Fruit fly (Drosophila melanogaster) whole organism, prepupa: ENCODE data around the gene COX6AL2.

Experiments used
- Blimp-1 ChIP-seq: fragments of 200-800 bp; sonication (Bioruptor generic); optimal IDR thresholded peaks from 3 replicates; lab custom pipeline; 2017; ENCODE audit warnings: missing biosample characterization, missing genetic modification characterization, mild to moderate bottlenecking, moderate library complexity, missing genetic modification reagents
- CG10631 ChIP-seq: fragments of 200-800 bp; sonication (Bioruptor generic); optimal IDR thresholded peaks from 2 replicates; lab custom pipeline; 2016; ENCODE audit warnings: missing biosample characterization, missing genetic modification characterization
- CG10669 ChIP-seq: fragments of 200-800 bp; sonication (Bioruptor generic); optimal IDR thresholded peaks from 3 replicates; lab custom pipeline; 2018; ENCODE audit warnings: missing biosample characterization, mild to moderate bottlenecking, missing genetic modification characterization, moderate library complexity
- CG11294 ChIP-seq: fragments of 200-800 bp; sonication (Bioruptor generic); IDR thresholded peaks from 2 replicates; pipeline ENCODE4 v1.3.6; 2022; ENCODE audit warnings: missing biosample characterization, missing genetic modification characterization
- CG11762 ChIP-seq: fragments of 200-800 bp; sonication (Bioruptor generic); optimal IDR thresholded peaks from 3 replicates; lab custom pipeline; 2016; ENCODE audit warnings: missing biosample characterization, missing genetic modification characterization; ENCODE audit not compliant: insufficient read depth
- CG11902 ChIP-seq: fragments of 200-800 bp; sonication (Bioruptor generic); optimal IDR thresholded peaks from 3 replicates; lab custom pipeline; 2016; ENCODE audit warnings: missing biosample characterization, missing genetic modification characterization
- CG15336 ChIP-seq: fragments of 200-800 bp; sonication (Bioruptor generic); IDR thresholded peaks from 2 replicates; pipeline ENCODE4 v1.3.6; 2022; ENCODE audit warnings: missing biosample characterization, missing genetic modification characterization
- CG1621 ChIP-seq: fragments of 200-800 bp; sonication (Bioruptor generic); optimal IDR thresholded peaks from 3 replicates; lab custom pipeline; 2018; ENCODE audit warnings: missing biosample characterization, mild to moderate bottlenecking, missing genetic modification characterization
- CG34406 ChIP-seq: fragments of 200-800 bp; sonication (Bioruptor generic); optimal IDR thresholded peaks from 3 replicates; lab custom pipeline; 2016; ENCODE audit warnings: missing biosample characterization, missing genetic modification characterization
- CG3919 ChIP-seq: fragments of 200-800 bp; sonication (Bioruptor generic); optimal IDR thresholded peaks from 3 replicates; lab custom pipeline; 2016; ENCODE audit warnings: missing biosample characterization, missing genetic modification characterization
- CG4318 ChIP-seq: fragments of 200-800 bp; sonication (Bioruptor generic); optimal IDR thresholded peaks from 3 replicates; lab custom pipeline; 2017; ENCODE audit warnings: missing biosample characterization, mild to moderate bottlenecking, missing genetic modification characterization
- CG6163 ChIP-seq: fragments of 200-800 bp; sonication (Bioruptor generic); IDR thresholded peaks from 3 replicates; pipeline ENCODE4 v1.3.6; 2022; ENCODE audit warnings: missing biosample characterization, missing genetic modification characterization
- CG6276 ChIP-seq: fragments of 200-800 bp; sonication (Bioruptor generic); optimal IDR thresholded peaks from 2 replicates; lab custom pipeline; 2017; ENCODE audit warnings: missing biosample characterization, mild to moderate bottlenecking, missing genetic modification characterization
- CG6792 ChIP-seq: fragments of 200-800 bp; sonication (Bioruptor generic); optimal IDR thresholded peaks from 3 replicates; lab custom pipeline; 2016; ENCODE audit warnings: missing biosample characterization, missing genetic modification characterization
- CG6808 ChIP-seq: fragments of 200-800 bp; sonication (Bioruptor generic); optimal IDR thresholded peaks from 3 replicates; lab custom pipeline; 2017; ENCODE audit warnings: missing biosample characterization, missing genetic modification characterization, mild to moderate bottlenecking, moderate library complexity, missing genetic modification reagents
- CG6854 ChIP-seq: fragments of 200-800 bp; sonication (Bioruptor generic); optimal IDR thresholded peaks from 2 replicates; lab custom pipeline; 2017; ENCODE audit warnings: missing biosample characterization, mild to moderate bottlenecking, missing genetic modification characterization
- CG7368 ChIP-seq: fragments of 200-800 bp; sonication (Bioruptor generic); optimal IDR thresholded peaks from 3 replicates; lab custom pipeline; 2016; ENCODE audit warnings: missing biosample characterization, missing genetic modification characterization
- CG8119 ChIP-seq: fragments of 200-800 bp; sonication (Bioruptor generic); IDR thresholded peaks from 3 replicates; pipeline ENCODE4 v1.3.6; 2022; ENCODE audit warnings: missing biosample characterization, missing genetic modification characterization
- CG8319 ChIP-seq: fragments of 200-800 bp; sonication (Bioruptor generic); optimal IDR thresholded peaks from 3 replicates; lab custom pipeline; 2016; ENCODE audit warnings: missing biosample characterization, missing genetic modification characterization
- CG9139 ChIP-seq: fragments of 200-800 bp; sonication (Bioruptor generic); optimal IDR thresholded peaks from 3 replicates; lab custom pipeline; 2017; ENCODE audit warnings: missing biosample characterization, mild to moderate bottlenecking, missing genetic modification characterization
- Eip75B ChIP-seq: fragments of 200-800 bp; sonication (Bioruptor generic); optimal IDR thresholded peaks from 3 replicates; lab custom pipeline; 2016; ENCODE audit warnings: missing biosample characterization, missing genetic modification characterization
- Eip78C ChIP-seq: fragments of 200-800 bp; sonication (Bioruptor generic); peaks from one replicate; lab custom pipeline; 2016; ENCODE audit warnings: missing biosample characterization, missing genetic modification characterization
- Ets96B ChIP-seq: fragments of 200-800 bp; optimal IDR thresholded peaks from 2 replicates; lab custom pipeline; 2019; ENCODE audit warnings: missing biosample characterization, mild to moderate bottlenecking, missing genetic modification characterization, moderate library complexity
- Gug ChIP-seq: fragments of 200-800 bp; sonication (Bioruptor generic); IDR thresholded peaks from 2 replicates; pipeline ENCODE4 v1.3.6; 2022; ENCODE audit warnings: missing biosample characterization, missing genetic modification characterization
- Hr38 ChIP-seq: sonication (Bioruptor generic); optimal IDR thresholded peaks from 2 replicates; lab custom pipeline; 2016; ENCODE audit warnings: missing biosample characterization, missing genetic modification characterization
- Hr39 ChIP-seq: fragments of 200-800 bp; sonication (Bioruptor generic); optimal IDR thresholded peaks from 2 replicates; lab custom pipeline; 2016; ENCODE audit warnings: missing biosample characterization, missing genetic modification characterization
- Lpt ChIP-seq: fragments of 200-800 bp; sonication (Bioruptor generic); optimal IDR thresholded peaks from 3 replicates; lab custom pipeline; 2016; ENCODE audit warnings: missing biosample characterization, missing genetic modification characterization
- Met ChIP-seq: fragments of 200-800 bp; sonication (Bioruptor generic); optimal IDR thresholded peaks from 3 replicates; lab custom pipeline; 2016; ENCODE audit warnings: missing biosample characterization, missing genetic modification characterization
- OdsH ChIP-seq: fragments of 200-800 bp; sonication (Bioruptor generic); optimal IDR thresholded peaks from 3 replicates; lab custom pipeline; 2016; ENCODE audit warnings: missing biosample characterization, missing genetic modification characterization
- Smox ChIP-seq: fragments of 200-800 bp; sonication (Bioruptor generic); optimal IDR thresholded peaks from 3 replicates; lab custom pipeline; 2016; ENCODE audit warnings: missing biosample characterization, missing genetic modification characterization
- Sox102F ChIP-seq: fragments of 200-800 bp; sonication (Bioruptor generic); optimal IDR thresholded peaks from 2 replicates; lab custom pipeline; 2016; ENCODE audit warnings: missing biosample characterization, mild to moderate bottlenecking, missing genetic modification characterization
- achi ChIP-seq: fragments of 200-800 bp; sonication (Bioruptor generic); optimal IDR thresholded peaks from 3 replicates; lab custom pipeline; 2016; ENCODE audit warnings: missing biosample characterization, missing genetic modification characterization
- eg ChIP-seq: fragments of 200-800 bp; sonication (Bioruptor generic); IDR thresholded peaks from 3 replicates; pipeline ENCODE4 v1.3.6; 2022; ENCODE audit warnings: missing biosample characterization, missing genetic modification characterization
- fkh ChIP-seq: fragments of 200-800 bp; sonication (Bioruptor generic); optimal IDR thresholded peaks from 3 replicates; lab custom pipeline; 2017; ENCODE audit warnings: missing biosample characterization, mild to moderate bottlenecking, missing genetic modification characterization, moderate library complexity
- lz ChIP-seq: fragments of 200-800 bp; sonication (Bioruptor generic); optimal IDR thresholded peaks from 3 replicates; lab custom pipeline; 2016; ENCODE audit warnings: missing biosample characterization, missing genetic modification characterization
- net ChIP-seq: fragments of 200-800 bp; sonication (Bioruptor generic); optimal IDR thresholded peaks from 3 replicates; lab custom pipeline; 2016; ENCODE audit warnings: missing biosample characterization, missing genetic modification characterization
- pdm3 ChIP-seq: fragments of 200-800 bp; sonication (Bioruptor generic); optimal IDR thresholded peaks from 3 replicates; lab custom pipeline; 2016; ENCODE audit warnings: missing biosample characterization, missing genetic modification characterization
- spab ChIP-seq: fragments of 200-800 bp; sonication (Bioruptor generic); optimal IDR thresholded peaks from 2 replicates; lab custom pipeline; 2017; ENCODE audit warnings: missing biosample characterization, mild to moderate bottlenecking, missing genetic modification characterization, missing genetic modification reagents
- ss ChIP-seq, 2 experiments: fragments of 200-800 bp; sonication (Bioruptor generic); optimal IDR thresholded peaks; 2 replicates in 1 of 2; 3 replicates in 1 of 2; lab custom pipeline; 2017 to 2018; ENCODE audit warnings: mild to moderate bottlenecking in 2 of 2, missing biosample characterization in 2 of 2, missing genetic modification characterization in 2 of 2, moderate library complexity in 1 of 2
- svp ChIP-seq: fragments of 200-800 bp; sonication (Bioruptor generic); peaks from one replicate; lab custom pipeline; 2016; ENCODE audit warnings: missing biosample characterization, missing genetic modification characterization
- topi ChIP-seq: fragments of 200-800 bp; sonication (Bioruptor generic); optimal IDR thresholded peaks from 3 replicates; lab custom pipeline; 2016; ENCODE audit warnings: missing biosample characterization, missing genetic modification characterization
- vri ChIP-seq: fragments of 200-800 bp; sonication (Bioruptor generic); optimal IDR thresholded peaks from 3 replicates; lab custom pipeline; 2016; ENCODE audit warnings: missing biosample characterization, mild to moderate bottlenecking, missing genetic modification characterization

COX6AL2 gene

DNA sequence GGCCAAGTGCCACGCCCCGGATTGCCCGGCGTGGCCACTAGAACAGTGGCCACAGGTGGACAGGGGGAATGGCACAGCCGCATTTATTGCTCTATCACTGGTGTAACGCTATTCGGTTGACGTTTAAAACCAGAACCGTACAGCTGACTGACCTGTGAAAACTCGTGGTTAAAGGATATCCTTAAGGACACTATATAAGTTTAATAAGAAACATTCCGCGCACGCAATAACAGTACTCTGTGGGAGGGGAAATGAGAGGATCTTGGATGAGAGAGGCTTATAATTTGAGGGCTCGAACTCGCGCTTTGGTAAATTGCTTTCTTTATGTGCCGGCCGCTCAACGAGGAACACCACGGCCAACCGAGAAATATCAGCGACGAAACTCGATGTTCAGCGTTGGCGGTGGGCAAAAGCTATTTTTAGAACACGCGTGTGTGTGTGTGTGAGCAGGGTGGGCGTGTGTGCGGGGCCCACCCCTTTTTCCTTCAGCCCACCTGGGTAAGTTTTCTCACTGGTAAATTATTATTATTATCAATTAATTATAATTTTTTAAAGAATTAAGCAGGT, 17.6 kb downstream of the COX6AL2 start:
- TF ChIP-seq CG9139 (no peak), CG1621 (peak; percentile 47), svp (peak; percentile 88), CG6854 (GFP tag; lab: Kevin White, UChicago) (peak; percentile 15), CG10669 (GFP tag; lab: Kevin White, UChicago) (no peak), CG34406 (GFP tag; lab: Kevin White, UChicago) (no peak), Eip75B (GFP tag; lab: Kevin White, UChicago) (no peak), CG6808 (peak; percentile 10), ss (GFP tag; optimal IDR thresholded peaks at IDR 0.05; lab: Kevin White, UChicago) (peak; percentile 40 to 56), vri (GFP tag; lab: Kevin White, UChicago) (peak; percentile 27)

DNA sequence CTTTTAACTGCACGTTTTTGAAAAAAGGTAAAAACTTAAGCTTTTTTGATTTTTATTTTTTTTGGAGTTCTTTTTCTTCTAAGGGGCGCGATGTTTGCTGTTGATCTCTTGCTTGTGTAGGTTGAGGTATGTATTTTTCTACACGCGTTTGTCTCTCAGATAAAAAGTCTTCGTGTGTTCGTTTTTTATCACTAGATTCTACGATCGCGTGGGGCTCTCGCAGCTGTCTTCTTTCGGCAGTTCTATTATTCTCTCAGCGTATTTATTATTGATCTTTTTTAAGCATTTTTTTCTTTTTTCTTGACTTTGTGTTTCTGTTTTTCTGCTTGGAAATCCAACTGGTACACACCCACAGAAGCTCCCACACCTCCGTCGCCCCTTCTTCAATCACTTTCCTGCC, 18.9 kb downstream of the COX6AL2 start:
- TF ChIP-seq Eip78C: no peak
- TF ChIP-seq pdm3: no peak
- peak; percentile 25 for TF ChIP-seq spab (GFP tag; lab: Kevin White, UChicago)
- TF ChIP-seq Gug (GFP tag; lab: Robert Waterston, UW): no peak
- peak; percentile 67 for TF ChIP-seq CG6276 (GFP tag; lab: Kevin White, UChicago)
- TF ChIP-seq eg (GFP tag; lab: Robert Waterston, UW): peak; percentile 59; the same call in 1 of the 3 replicates
- no peak for TF ChIP-seq CG34406 (GFP tag; lab: Kevin White, UChicago)
- TF ChIP-seq Sox102F (GFP tag; lab: Kevin White, UChicago): no peak
- TF ChIP-seq fkh (GFP tag; lab: Kevin White, UChicago): peak; percentile 24
- no peak for TF ChIP-seq CG8319
- TF ChIP-seq Met (GFP tag; lab: Kevin White, UChicago): no peak
- TF ChIP-seq CG8119: peak; percentile 24; the same call in 1 of the 3 replicates
- TF ChIP-seq CG7368 (GFP tag; lab: Kevin White, UChicago): no peak
- TF ChIP-seq CG15336 (GFP tag; lab: Robert Waterston, UW): peak; percentile 44; the same call in 1 of the 2 replicates
- TF ChIP-seq CG6163 (GFP tag; lab: Robert Waterston, UW): peak; percentile 79; the same call in 1 of the 3 replicates
- TF ChIP-seq, all 60 proteins: peak for 7

DNA sequence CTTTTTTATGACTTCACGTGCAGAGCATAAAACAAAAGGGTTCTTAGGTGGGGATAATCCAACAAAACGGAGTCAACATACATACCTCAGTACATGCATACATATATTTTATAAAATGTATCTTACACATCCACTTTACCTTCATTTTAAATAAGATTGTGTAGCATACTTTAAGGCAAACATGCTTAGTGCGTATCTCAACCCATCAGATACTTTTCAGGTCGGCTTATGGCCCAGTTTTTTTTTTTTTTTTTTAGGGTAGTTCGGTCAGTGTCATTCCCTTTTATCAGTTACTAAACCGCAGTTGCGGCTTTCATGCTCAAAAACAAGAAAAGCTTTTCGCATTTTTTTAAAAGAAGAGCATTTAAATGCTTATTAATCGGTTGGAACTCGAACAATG, 22.0 kb downstream of the COX6AL2 start, which contains the start of gene NijB:
TSS of gene NijB (plus strand) at position 398 of the 400 bp plus-strand sequence.
- no peak for TF ChIP-seq Hr39 (GFP tag; lab: Kevin White, UChicago)
- peak in 1 of 2 experiments; percentile 0 for TF ChIP-seq ss (GFP tag; optimal IDR thresholded peaks at IDR 0.05; lab: Kevin White, UChicago)
- peak; percentile 56 for TF ChIP-seq vri (GFP tag; lab: Kevin White, UChicago)
- TF ChIP-seq CG1621: no peak
- TF ChIP-seq spab (GFP tag; lab: Kevin White, UChicago): no peak
- no peak for TF ChIP-seq CG34406 (GFP tag; lab: Kevin White, UChicago)
- peak; percentile 69 for TF ChIP-seq svp
- TF ChIP-seq Eip75B (GFP tag; lab: Kevin White, UChicago): peak; percentile 88
- peak; percentile 7 for TF ChIP-seq OdsH
- no peak for TF ChIP-seq lz (GFP tag; lab: Kevin White, UChicago)
- TF ChIP-seq CG6163 (GFP tag; lab: Robert Waterston, UW): no peak
- no peak for TF ChIP-seq Blimp-1
- TF ChIP-seq Smox (GFP tag; lab: Kevin White, UChicago): no peak
- TF ChIP-seq topi (GFP tag; lab: Kevin White, UChicago): no peak
- no peak for TF ChIP-seq CG11294
- no peak for TF ChIP-seq eg (GFP tag; lab: Robert Waterston, UW)
- TF ChIP-seq CG10631: no peak
- TF ChIP-seq fkh (GFP tag; lab: Kevin White, UChicago): no peak

DNA sequence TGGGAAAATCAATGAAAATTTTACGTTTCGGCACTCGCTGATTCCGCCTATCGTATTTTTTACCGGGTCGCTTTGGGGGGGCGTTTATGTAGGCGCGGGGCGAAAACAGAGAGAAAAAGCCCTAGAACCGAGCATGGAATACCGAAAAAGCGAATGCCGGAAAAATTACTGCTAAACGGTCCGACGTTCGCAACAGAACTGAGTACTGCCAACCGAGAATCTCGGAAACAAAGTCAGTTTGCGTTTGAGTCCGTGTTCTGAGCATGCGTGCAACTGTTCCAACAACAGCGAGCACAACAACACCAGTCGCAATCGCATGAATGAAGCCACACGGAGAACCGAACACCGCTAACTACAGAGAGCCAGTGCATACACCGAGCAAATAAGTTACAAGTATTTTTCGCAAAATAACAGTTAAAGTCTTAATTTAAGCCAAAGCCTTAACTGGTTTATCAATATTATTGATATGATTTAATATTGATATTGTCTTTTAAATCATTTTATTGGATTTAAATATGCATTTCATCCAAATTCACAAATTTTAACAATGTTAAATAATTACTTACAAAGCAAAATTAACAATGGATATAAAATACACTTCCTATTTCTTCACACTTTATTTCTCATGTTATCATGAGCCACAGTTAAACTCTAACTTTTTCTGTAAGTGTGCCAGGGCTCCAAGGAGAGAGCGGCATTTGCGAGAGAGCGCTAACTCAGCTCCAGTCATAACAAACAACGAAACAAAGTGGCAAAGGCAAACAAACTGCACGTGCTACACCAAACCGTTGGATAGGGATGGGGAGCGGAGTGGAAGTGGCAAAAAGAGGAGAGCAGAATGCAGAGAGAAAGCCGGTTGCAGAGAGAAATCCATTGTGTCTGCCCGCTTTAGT, 23.4 kb downstream of the COX6AL2 start, which contains the start of gene CG3961:
TSS of gene CG3961 (minus strand) at position 201 of the 893 bp plus-strand sequence.
- TF ChIP-seq topi (GFP tag; lab: Kevin White, UChicago): peak; percentile 98
- TF ChIP-seq CG3919 (GFP tag; lab: Kevin White, UChicago): peak; percentile 99
- peak; percentile 100 for TF ChIP-seq Eip78C
- TF ChIP-seq CG4318 (GFP tag; lab: Kevin White, UChicago): peak; percentile 98
- peak; percentile 98 for TF ChIP-seq CG6276 (GFP tag; lab: Kevin White, UChicago)
- TF ChIP-seq net: peak; percentile 99
- TF ChIP-seq achi (GFP tag; lab: Kevin White, UChicago): peak; percentile 98
- TF ChIP-seq Met (GFP tag; lab: Kevin White, UChicago): peak; percentile 98
- TF ChIP-seq Blimp-1: peak; percentile 96
- TF ChIP-seq eg (GFP tag; lab: Robert Waterston, UW): peak; percentile 89
- TF ChIP-seq CG8119: peak; percentile 99
- TF ChIP-seq Lpt (GFP tag; lab: Kevin White, UChicago): peak; percentile 98
- TF ChIP-seq ss (GFP tag; optimal IDR thresholded peaks at IDR 0.05; lab: Kevin White, UChicago): peak; percentile 99
- peak; percentile 93 for TF ChIP-seq CG11902
- TF ChIP-seq CG6792 (GFP tag; lab: Kevin White, UChicago): peak; percentile 99
- TF ChIP-seq CG11762 (GFP tag; lab: Kevin White, UChicago): peak; percentile 98
- peak; percentile 99 for TF ChIP-seq Ets96B (tag; lab: Kevin White, UChicago)
- no peak for TF ChIP-seq Hr38 (GFP tag; lab: Kevin White, UChicago)
